Fruit fly (Drosophila melanogaster) whole organism, embryonic: ENCODE results near the gene Rcd2.

Experiments
- Adf1 ChIP-seq: fragments of 200-800 bp; sonication (Bioruptor generic); IDR thresholded peaks from 2 replicates; pipeline ENCODE4 v1.3.6; 2022; ENCODE audit warnings: missing biosample characterization, missing genetic modification characterization
- B-H2 ChIP-seq: fragments of 200-800 bp; sonication (Bioruptor generic); optimal IDR thresholded peaks from 2 replicates; lab custom pipeline; 2018; ENCODE audit warnings: missing biosample characterization, mild to moderate bottlenecking, missing genetic modification characterization
- Bgb ChIP-seq: fragments of 200-800 bp; sonication (Bioruptor generic); IDR thresholded peaks from 2 replicates; pipeline ENCODE4 v1.3.6; 2022; ENCODE audit warnings: missing biosample characterization, missing genetic modification characterization; ENCODE audit not compliant: partially characterized antibody
- CG1024 ChIP-seq: fragments of 200-800 bp; sonication (Bioruptor generic); IDR thresholded peaks from 2 replicates; pipeline ENCODE4 v1.3.6; 2022; ENCODE audit warnings: missing biosample characterization, missing genetic modification characterization
- CG10654 ChIP-seq: fragments of 200-800 bp; sonication (Bioruptor generic); optimal IDR thresholded peaks from 2 replicates; lab custom pipeline; 2016; ENCODE audit warnings: missing biosample characterization, missing genetic modification characterization
- CG11456 ChIP-seq: fragments of 200-800 bp; sonication (Bioruptor generic); IDR thresholded peaks from 3 replicates; pipeline ENCODE4 v1.3.6; 2022; ENCODE audit warnings: missing biosample characterization, missing genetic modification characterization
- CG16863 ChIP-seq: fragments of 200-800 bp; sonication (Bioruptor generic); optimal IDR thresholded peaks from 3 replicates; lab custom pipeline; 2016; ENCODE audit warnings: missing biosample characterization, missing genetic modification characterization
- CG17802 ChIP-seq: fragments of 200-800 bp; sonication (Bioruptor generic); optimal IDR thresholded peaks from 2 replicates; lab custom pipeline; 2018; ENCODE audit warnings: missing biosample characterization, mild to moderate bottlenecking, missing genetic modification characterization, moderate library complexity
- CG18764 ChIP-seq: fragments of 200-800 bp; sonication (Bioruptor generic); optimal IDR thresholded peaks from 3 replicates; lab custom pipeline; 2016; ENCODE audit warnings: missing biosample characterization, missing genetic modification characterization
- CG2889 ChIP-seq: fragments of 200-800 bp; sonication (Bioruptor generic); IDR thresholded peaks from 3 replicates; pipeline ENCODE4 v1.3.6; 2022; ENCODE audit warnings: missing biosample characterization, missing genetic modification characterization
- CG3838 ChIP-seq: fragments of 200-800 bp; sonication (Bioruptor generic); optimal IDR thresholded peaks from 3 replicates; lab custom pipeline; 2016; ENCODE audit warnings: missing biosample characterization, missing genetic modification characterization
- CG4820 ChIP-seq: fragments of 200-800 bp; sonication (Bioruptor generic); optimal IDR thresholded peaks from 3 replicates; lab custom pipeline; 2016; ENCODE audit warnings: missing biosample characterization, missing genetic modification characterization
- CG5180 ChIP-seq: fragments of 200-800 bp; sonication (Bioruptor generic); optimal IDR thresholded peaks from 3 replicates; lab custom pipeline; 2017; ENCODE audit warnings: missing biosample characterization, missing genetic modification characterization, mild to moderate bottlenecking, moderate library complexity, missing genetic modification reagents
- CG6791 ChIP-seq: fragments of 200-800 bp; sonication (Bioruptor generic); IDR thresholded peaks from 3 replicates; pipeline ENCODE4 v1.3.6; 2022; ENCODE audit warnings: missing biosample characterization, missing genetic modification characterization; ENCODE audit not compliant: partially characterized antibody
- CG9876 ChIP-seq: fragments of 200-800 bp; sonication (Bioruptor generic); optimal IDR thresholded peaks from 2 replicates; lab custom pipeline; 2016; ENCODE audit warnings: missing biosample characterization, missing genetic modification characterization
- Dll ChIP-seq: fragments of 200-800 bp; sonication (Bioruptor generic); IDR thresholded peaks from 4 replicates; pipeline ENCODE4 v1.3.6; 2022; ENCODE audit warnings: missing biosample characterization, missing genetic modification characterization; ENCODE audit not compliant: partially characterized antibody
- Doc2 ChIP-seq: fragments of 200-800 bp; sonication (Bioruptor generic); IDR thresholded peaks from 2 replicates; pipeline ENCODE4 v1.3.6; 2022; ENCODE audit warnings: missing biosample characterization, missing genetic modification characterization
- Dref ChIP-seq: fragments of 200-800 bp; sonication (Bioruptor generic); IDR thresholded peaks from 2 replicates; pipeline ENCODE4 v1.3.6; 2022; ENCODE audit warnings: missing biosample characterization, missing genetic modification characterization
- Drgx ChIP-seq: fragments of 200-800 bp; sonication (Bioruptor generic); IDR thresholded peaks from 2 replicates; pipeline ENCODE4 v1.3.6; 2022; ENCODE audit warnings: missing biosample characterization, missing genetic modification characterization
- Eip74EF ChIP-seq, 2 experiments: fragments of 200-800 bp in 1 of 2; fragments of >200 bp in 1 of 2; sonication (Bioruptor generic) in 1 of 2; optimal IDR thresholded peaks; 2 replicates each; lab custom pipeline; 2017 to 2019; ENCODE audit warnings: missing biosample characterization in 2 of 2, missing genetic modification characterization in 2 of 2, mild to moderate bottlenecking in 1 of 2, moderate library complexity in 1 of 2
- Ets97D ChIP-seq: fragments of 200-800 bp; sonication (Bioruptor generic); optimal IDR thresholded peaks from 3 replicates; lab custom pipeline; 2016; ENCODE audit warnings: missing biosample characterization, missing genetic modification characterization
- HmgZ ChIP-seq: fragments of 200-800 bp; sonication (Bioruptor generic); optimal IDR thresholded peaks from 2 replicates; lab custom pipeline; 2018; ENCODE audit warnings: missing biosample characterization, mild to moderate bottlenecking, missing genetic modification characterization
- NC2β ChIP-seq: fragments of 200-800 bp; sonication (Bioruptor generic); optimal IDR thresholded peaks from 2 replicates; lab custom pipeline; 2016; ENCODE audit warnings: missing biosample characterization, missing genetic modification characterization
- Nf-YB ChIP-seq: fragments of 200-800 bp; sonication (Bioruptor generic); optimal IDR thresholded peaks from 3 replicates; lab custom pipeline; 2019; ENCODE audit warnings: missing biosample characterization, mild to moderate bottlenecking, missing genetic modification characterization, moderate library complexity
- NfI ChIP-seq: fragments of 200-800 bp; sonication (Bioruptor generic); optimal IDR thresholded peaks from 3 replicates; lab custom pipeline; 2018; ENCODE audit warnings: missing biosample characterization, mild to moderate bottlenecking, missing genetic modification characterization, moderate library complexity
- Pdp1 ChIP-seq, 2 experiments: fragments of 200-800 bp; sonication (Bioruptor generic); optimal IDR thresholded peaks; 3 replicates each; lab custom pipeline; 2016; ENCODE audit warnings: missing biosample characterization in 2 of 2, missing genetic modification characterization in 2 of 2, mild to moderate bottlenecking in 1 of 2, moderate library complexity in 1 of 2
- Sox100B ChIP-seq: fragments of 200-800 bp; sonication (Bioruptor generic); optimal IDR thresholded peaks from 3 replicates; lab custom pipeline; 2018; ENCODE audit warnings: missing biosample characterization, mild to moderate bottlenecking, missing genetic modification characterization
- Sry-δ ChIP-seq: fragments of 200-800 bp; sonication (Bioruptor generic); optimal IDR thresholded peaks from 2 replicates; lab custom pipeline; 2016; ENCODE audit warnings: missing biosample characterization, missing genetic modification characterization
- Usf ChIP-seq: fragments of 200-800 bp; sonication (Bioruptor generic); optimal IDR thresholded peaks from 2 replicates; lab custom pipeline; 2017; ENCODE audit warnings: missing genotype, missing biosample characterization, missing genetic modification characterization
- Xrp1 ChIP-seq: fragments of 200-800 bp; sonication (Bioruptor generic); IDR thresholded peaks from 2 replicates; pipeline ENCODE4 v1.3.6; 2022; ENCODE audit warnings: missing biosample characterization, missing genetic modification characterization
- ac ChIP-seq: fragments of 200-800 bp; sonication (Bioruptor generic); optimal IDR thresholded peaks from 3 replicates; lab custom pipeline; 2017; ENCODE audit warnings: missing biosample characterization, mild to moderate bottlenecking, missing genetic modification characterization
- bcd ChIP-seq: fragments of 200-800 bp; sonication (Bioruptor generic); optimal IDR thresholded peaks from 2 replicates; lab custom pipeline; 2017; ENCODE audit warnings: missing biosample characterization, mild to moderate bottlenecking, missing genetic modification characterization
- br ChIP-seq: fragments of >200 bp; optimal IDR thresholded peaks from 2 replicates; lab custom pipeline; 2017
- dmrt99B ChIP-seq: fragments of 200-800 bp; sonication (Bioruptor generic); optimal IDR thresholded peaks from 2 replicates; lab custom pipeline; 2018; ENCODE audit warnings: missing biosample characterization, mild to moderate bottlenecking, missing genetic modification characterization, moderate library complexity
- eve ChIP-seq, 2 experiments: fragments of >200 bp; optimal IDR thresholded peaks; 2 replicates each; lab custom pipeline; 2017; ENCODE audit warnings: missing biosample characterization in 2 of 2, missing genetic modification characterization in 2 of 2
- gsb ChIP-seq: fragments of 200-800 bp; sonication (Bioruptor generic); IDR thresholded peaks from 2 replicates; pipeline ENCODE4 v1.3.6; 2022; ENCODE audit warnings: missing biosample characterization, missing genetic modification characterization
- ham ChIP-seq: fragments of 200-800 bp; sonication (Bioruptor generic); IDR thresholded peaks from 2 replicates; pipeline ENCODE4 v1.3.6; 2022; ENCODE audit warnings: missing biosample characterization, missing genetic modification characterization
- knrl ChIP-seq: fragments of 200-800 bp; sonication (Bioruptor generic); IDR thresholded peaks from 3 replicates; pipeline ENCODE4 v1.3.6; 2022; ENCODE audit warnings: missing biosample characterization, missing genetic modification characterization; ENCODE audit not compliant: partially characterized antibody
- maf-S ChIP-seq: fragments of 200-800 bp; sonication (Bioruptor generic); optimal IDR thresholded peaks from 2 replicates; lab custom pipeline; 2016; ENCODE audit warnings: missing biosample characterization, missing genetic modification characterization
- pfk ChIP-seq: fragments of 200-800 bp; sonication (Bioruptor generic); optimal IDR thresholded peaks from 2 replicates; lab custom pipeline; 2018; ENCODE audit warnings: missing biosample characterization, mild to moderate bottlenecking, missing genetic modification characterization, moderate library complexity
- ro ChIP-seq: fragments of 200-800 bp; sonication (Bioruptor generic); IDR thresholded peaks from 2 replicates; pipeline ENCODE4 v1.3.6; 2022; ENCODE audit warnings: missing biosample characterization, missing genetic modification characterization
- sd ChIP-seq: fragments of 200-800 bp; sonication (Bioruptor generic); optimal IDR thresholded peaks from 3 replicates; lab custom pipeline; 2018; ENCODE audit warnings: missing biosample characterization, mild to moderate bottlenecking, missing genetic modification characterization, moderate library complexity
- seq ChIP-seq: fragments of 200-800 bp; sonication (Bioruptor generic); IDR thresholded peaks from 2 replicates; pipeline ENCODE4 v1.3.6; 2022; ENCODE audit warnings: missing biosample characterization, missing genetic modification characterization
- slou ChIP-seq: fragments of 200-800 bp; sonication (Bioruptor generic); optimal IDR thresholded peaks from 3 replicates; lab custom pipeline; 2016; ENCODE audit warnings: missing biosample characterization, missing genetic modification characterization
- sna ChIP-seq: fragments of 200-800 bp; sonication (Bioruptor generic); IDR thresholded peaks from 2 replicates; pipeline ENCODE4 v1.3.6; 2022; ENCODE audit warnings: missing biosample characterization, missing genetic modification characterization; ENCODE audit not compliant: partially characterized antibody
- so ChIP-seq: fragments of 200-800 bp; sonication (Bioruptor generic); IDR thresholded peaks from 3 replicates; pipeline ENCODE4 v1.3.6; 2022; ENCODE audit warnings: missing biosample characterization, missing genetic modification characterization
- trem ChIP-seq: fragments of 200-800 bp; optimal IDR thresholded peaks from 3 replicates; lab custom pipeline; 2019; ENCODE audit warnings: missing biosample characterization, mild to moderate bottlenecking, missing genetic modification characterization, moderate library complexity
- tup ChIP-seq: fragments of 200-800 bp; sonication (Bioruptor generic); optimal IDR thresholded peaks from 2 replicates; lab custom pipeline; 2016; ENCODE audit warnings: missing biosample characterization, mild to moderate bottlenecking, missing genetic modification characterization, moderate library complexity
- zfh2 ChIP-seq: fragments of 200-800 bp; sonication (Bioruptor generic); optimal IDR thresholded peaks from 2 replicates; lab custom pipeline; 2016; ENCODE audit warnings: missing biosample characterization, missing genetic modification characterization

Gene Rcd2

DNA sequence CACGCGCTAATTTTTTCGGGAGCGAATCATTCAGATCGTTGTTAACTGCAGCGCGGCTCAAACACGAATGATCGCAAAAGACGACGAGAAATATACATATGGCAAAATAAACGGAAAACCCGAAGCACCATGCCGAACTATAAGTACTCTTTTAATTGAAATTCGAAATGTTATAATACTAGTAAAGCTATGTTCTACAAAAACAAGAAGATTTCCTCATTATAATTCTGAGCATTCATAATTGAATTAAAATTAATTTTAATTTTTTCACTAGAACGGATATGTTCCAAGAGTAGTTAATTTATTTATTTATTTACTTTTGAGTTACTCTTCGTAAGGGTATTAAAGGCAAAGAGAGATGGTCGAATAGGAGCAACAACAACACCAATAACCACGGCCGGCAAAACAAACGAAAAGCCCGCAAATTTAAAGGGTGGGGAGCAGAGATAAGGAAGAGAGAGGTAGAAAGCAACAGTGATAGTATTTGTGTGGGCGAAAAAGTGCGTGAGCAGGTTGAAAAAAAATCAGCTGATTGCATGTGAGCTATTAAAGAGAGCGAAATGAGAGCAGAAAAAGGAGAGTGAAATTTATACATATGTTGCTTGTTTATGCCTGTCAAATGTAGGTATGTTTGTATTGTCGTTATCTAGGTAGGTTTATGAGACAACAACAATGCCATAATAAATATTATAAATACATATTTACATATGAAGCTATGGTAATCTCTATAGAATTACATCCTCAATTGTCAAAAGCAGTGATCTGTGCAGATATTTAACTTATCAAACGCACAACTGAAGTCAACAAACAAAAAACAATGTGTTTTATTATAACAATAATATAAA is 46.6 kb downstream of the Rcd2 start (continued):
- no peak for TF ChIP-seq slou
- no peak for TF ChIP-seq CG17802 (tag; lab: Kevin White, UChicago)
- TF ChIP-seq CG16863, result no peak
- TF ChIP-seq ham (GFP tag; lab: Robert Waterston, UW), result no peak
- TF ChIP-seq Doc2, result no peak
- TF ChIP-seq ro (GFP tag; lab: Robert Waterston, UW), result no peak
- TF ChIP-seq trem, result peak; percentile 9
- TF ChIP-seq CG3838 (GFP tag; lab: Kevin White, UChicago), result peak; percentile 37
- TF ChIP-seq eve (GFP tag; optimal IDR thresholded peaks at IDR 0.05; lab: Kevin White, UChicago), result peak in 1 of 2 experiments; percentile 47
- TF ChIP-seq CG2889 (GFP tag; lab: Robert Waterston, UW), result no peak
- TF ChIP-seq zfh2 (GFP tag; lab: Kevin White, UChicago), result peak; percentile 39
- TF ChIP-seq Xrp1 (GFP tag; lab: Robert Waterston, UW), result peak; percentile 79
- TF ChIP-seq CG10654, result peak; percentile 45
- no peak for TF ChIP-seq CG6791 (GFP tag; lab: Robert Waterston, UW)
- TF ChIP-seq pfk (GFP tag; lab: Kevin White, UChicago), result peak; percentile 11
- peak; percentile 58 for TF ChIP-seq NfI (GFP tag; lab: Kevin White, UChicago)
- TF ChIP-seq Ets97D (GFP tag; lab: Kevin White, UChicago), result peak; percentile 9
- peak; percentile 69 for TF ChIP-seq bcd (GFP tag; lab: Kevin White, UChicago)
- TF ChIP-seq CG5180, result peak; percentile 18
- TF ChIP-seq Adf1 (GFP tag; lab: Robert Waterston, UW), result peak; percentile 45; the same call in 1 of the 2 replicates
- peak; percentile 88 for TF ChIP-seq Drgx
- no peak for TF ChIP-seq br (lab: Kevin White, UChicago)
- TF ChIP-seq Bgb (GFP tag; lab: Robert Waterston, UW), result no peak
- peak; percentile 85 for TF ChIP-seq dmrt99B
- peak; percentile 58 for TF ChIP-seq Sox100B (GFP tag; lab: Kevin White, UChicago)
- TF ChIP-seq HmgZ (tag; lab: Kevin White, UChicago), result peak; percentile 55
- no peak for TF ChIP-seq ac
- peak; percentile 49 for TF ChIP-seq Nf-YB (GFP tag; lab: Kevin White, UChicago)
- TF ChIP-seq maf-S, result peak; percentile 30
- TF ChIP-seq Sry-δ (GFP tag; lab: Kevin White, UChicago), result no peak
- peak; percentile 71; the same call in 2 of the 3 replicates for TF ChIP-seq CG11456 (GFP tag; lab: Robert Waterston, UW)
- peak; percentile 37 to 53 for TF ChIP-seq Pdp1 (GFP tag; optimal IDR thresholded peaks at IDR 0.05; lab: Kevin White, UChicago)
- TF ChIP-seq Dref, result no peak
- peak; percentile 66 for TF ChIP-seq seq (GFP tag; lab: Robert Waterston, UW)
- no peak for TF ChIP-seq sna (GFP tag; lab: Robert Waterston, UW)
- TF ChIP-seq CG1024, result no peak
- peak in 1 of 2 experiments; percentile 76 for TF ChIP-seq Eip74EF (GFP tag; optimal IDR thresholded peaks at IDR 0.05; lab: Kevin White, UChicago)
- peak; percentile 55; the same call in 1 of the 4 replicates for TF ChIP-seq Dll
- TF ChIP-seq CG18764 (GFP tag; lab: Kevin White, UChicago), result peak; percentile 2
- TF ChIP-seq gsb (GFP tag; lab: Robert Waterston, UW), result 0 out of 2 replicates have a peak, but pooled peaks have one; percentile 41
- peak; percentile 19 for TF ChIP-seq sd (tag; lab: Kevin White, UChicago)
- TF ChIP-seq CG4820 (GFP tag; lab: Kevin White, UChicago), result peak; percentile 44
- no peak for TF ChIP-seq NC2β (GFP tag; lab: Kevin White, UChicago)
- TF ChIP-seq tup (GFP tag; lab: Kevin White, UChicago), result no peak
- TF ChIP-seq knrl, result no peak
- TF ChIP-seq Usf (GFP tag; lab: Kevin White, UChicago), result peak; percentile 42
- no peak for TF ChIP-seq CG9876 (GFP tag; lab: Kevin White, UChicago)
- TF ChIP-seq so, result peak; percentile 73; the same call in 2 of the 3 replicates
- TF ChIP-seq B-H2 (GFP tag; lab: Kevin White, UChicago), result no peak
